Worm (Caenorhabditis elegans): ENCODE data around the gene C44C10.11.

Gene C44C10.11

DNA sequence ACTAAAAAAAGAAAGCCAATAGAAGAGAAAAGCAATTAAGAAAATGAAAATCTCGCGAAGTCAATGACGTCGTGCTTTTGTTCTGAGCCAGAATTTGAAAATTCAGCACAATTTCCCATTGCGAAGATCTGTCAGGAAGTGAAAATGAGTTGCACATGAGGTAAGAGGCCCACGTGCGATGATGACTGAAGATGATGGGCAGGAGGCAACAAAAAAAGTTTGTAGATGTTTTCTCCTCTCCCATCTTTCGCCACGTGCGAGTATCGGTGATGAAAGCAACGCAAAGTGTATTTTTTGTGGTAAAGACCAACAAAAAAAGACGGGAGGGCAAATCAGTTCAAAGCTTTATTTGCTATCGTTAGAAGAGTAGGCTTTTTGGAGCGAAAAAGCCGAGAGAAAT, 48.1 kb downstream of the C44C10.11 start (continued):
- TF ChIP-seq zfp-2 (tag; optimal IDR thresholded peaks at IDR 0.05) (no peak), lin-13 (GFP tag; optimal IDR thresholded peaks at IDR 0.05) (no peak), nhr-111 (GFP tag; optimal IDR thresholded peaks at IDR 0.05) (no peak), spr-3 (GFP tag; optimal IDR thresholded peaks at IDR 0.05) (no peak), mdl-1 (tag; optimal IDR thresholded peaks at IDR 0.05) (no peak), nhr-10 (tag; optimal IDR thresholded peaks at IDR 0.05) (no peak), fos-1 (tag; optimal IDR thresholded peaks at IDR 0.05) (no peak), rbr-2 (tag; optimal IDR thresholded peaks at IDR 0.05) (no peak), nhr-237 (tag; optimal IDR thresholded peaks at IDR 0.05) (no peak), fkh-10 (GFP tag; optimal IDR thresholded peaks at IDR 0.05) (no peak), nhr-102 (tag; optimal IDR thresholded peaks at IDR 0.05) (no peak), nhr-11 (tag; optimal IDR thresholded peaks at IDR 0.05) (no peak), daf-16 (GFP tag; optimal IDR thresholded peaks at IDR 0.05) (no peak), daf-16 (tag; optimal IDR thresholded peaks at IDR 0.05) (no peak), jun-1 (tag; optimal IDR thresholded peaks at IDR 0.05) (no peak), dmd-6 (GFP tag; IDR thresholded peaks at IDR 0.05) (peak; percentile 30), lin-39 (tag; optimal IDR thresholded peaks at IDR 0.05) (no peak), nhr-42 (GFP tag; IDR thresholded peaks at IDR 0.05) (no peak), nhr-76 (tag; optimal IDR thresholded peaks at IDR 0.05) (no peak), T26A8.4 (GFP tag; IDR thresholded peaks at IDR 0.05) (no peak), lim-7 (GFP tag; IDR thresholded peaks at IDR 0.05) (no peak), gei-8 (GFP tag; optimal IDR thresholded peaks at IDR 0.05) (no peak), hif-1 (tag; optimal IDR thresholded peaks at IDR 0.05) (no peak), dmd-9 (GFP tag; IDR thresholded peaks at IDR 0.05) (no peak), zfp-3 (GFP tag; conservative IDR thresholded peaks at IDR 0.05) (0 out of 2 replicates have a peak, but pooled peaks have one; percentile 36), aly-2 (tag; optimal IDR thresholded peaks at IDR 0.05) (no peak), F37D6.2 (tag; optimal IDR thresholded peaks at IDR 0.05) (no peak), sdz-12 (GFP tag; optimal IDR thresholded peaks at IDR 0.05) (no peak), pha-4 (GFP tag; IDR thresholded peaks at IDR 0.05) (no peak), pha-4 (tag; optimal IDR thresholded peaks at IDR 0.05) (no peak), hlh-30 (tag; optimal IDR thresholded peaks at IDR 0.05; ENCODE audit: insufficient read depth) (peak; percentile 86), egl-27 (tag; optimal IDR thresholded peaks at IDR 0.05) (no peak), lin-15B (tag; optimal IDR thresholded peaks at IDR 0.05) (no peak), ceh-20 (GFP tag; IDR thresholded peaks at IDR 0.05) (peak; percentile 38; the same call in 1 of the 2 replicates)

- TF ChIP-seq egl-27 (tag; optimal IDR thresholded peaks at IDR 0.05) (no peak), D1046.2 (GFP tag; IDR thresholded peaks at IDR 0.05) (no peak), ZK337.2 (GFP tag; IDR thresholded peaks at IDR 0.05) (no peak), mes-2 (tag; optimal IDR thresholded peaks at IDR 0.05; ENCODE audit: poor library complexity, severe bottlenecking) (peak; percentile 39), skn-1 (tag; optimal IDR thresholded peaks at IDR 0.05) (no peak), lsy-2 (tag; optimal IDR thresholded peaks at IDR 0.05) (peak in 1 of 2 experiments; percentile 32), ceh-62 (tag; optimal IDR thresholded peaks at IDR 0.05) (no peak), snpc-1.2 (GFP tag; IDR thresholded peaks at IDR 0.05) (no peak), daf-19 (GFP tag; conservative IDR thresholded peaks at IDR 0.05) (no peak), nhr-11 (tag; optimal IDR thresholded peaks at IDR 0.05) (no peak), hlh-30 (tag; optimal IDR thresholded peaks at IDR 0.05; ENCODE audit: insufficient read depth) (peak; percentile 16), set-16 (GFP tag; IDR thresholded peaks at IDR 0.05) (no peak), nhr-41 (GFP tag; IDR thresholded peaks at IDR 0.05) (no peak), lin-39 (tag; optimal IDR thresholded peaks at IDR 0.05) (no peak), lin-13 (GFP tag; optimal IDR thresholded peaks at IDR 0.05) (no peak), snpc-4 (tag; optimal IDR thresholded peaks at IDR 0.05) (no peak), ceh-28 (tag; optimal IDR thresholded peaks at IDR 0.05) (no peak), tag-97 (GFP tag; IDR thresholded peaks at IDR 0.05) (no peak), rbr-2 (tag; optimal IDR thresholded peaks at IDR 0.05) (no peak), pha-4 (GFP tag; IDR thresholded peaks at IDR 0.05) (peak; percentile 29; the same call in 1 of the 2 replicates), pha-4 (tag; optimal IDR thresholded peaks at IDR 0.05) (no peak), tra-1 (GFP tag; IDR thresholded peaks at IDR 0.05) (peak; percentile 68), ceh-82 (tag; optimal IDR thresholded peaks at IDR 0.05) (no peak), Y105C5A.15 (GFP tag; IDR thresholded peaks at IDR 0.05) (no peak), hif-1 (tag; optimal IDR thresholded peaks at IDR 0.05) (peak in 1 of 2 experiments; percentile 23), jun-1 (tag; optimal IDR thresholded peaks at IDR 0.05) (no peak), aha-1 (tag) (peak; percentile 32), T20F7.1 (GFP tag; optimal IDR thresholded peaks at IDR 0.05) (peak; percentile 6), daf-16 (GFP tag; optimal IDR thresholded peaks at IDR 0.05) (no peak), daf-16 (tag; optimal IDR thresholded peaks at IDR 0.05) (peak; percentile 98)
Measured at ce11 chrX:11661625-11662024, 48.5 kb downstream of the C44C10.11 start, which contains the start of gene sfxn-1.5. TSS of gene sfxn-1.5 (minus strand) at chrX:11661660.
